Worm (Caenorhabditis elegans): ENCODE results near the gene Y57G11A.2.

- TF ChIP-seq tbx-11 (GFP tag; IDR thresholded peaks at IDR 0.05) (no peak), sea-1 (GFP tag; conservative IDR thresholded peaks at IDR 0.05) (no peak), flt-1 (GFP tag; IDR thresholded peaks at IDR 0.05) (no peak), scrt-1 (GFP tag; IDR thresholded peaks at IDR 0.05) (no peak), hnd-1 (tag; optimal IDR thresholded peaks at IDR 0.05) (no peak), pes-1 (GFP tag; IDR thresholded peaks at IDR 0.05) (no peak), ama-1 (optimal IDR thresholded peaks at IDR 0.05) (no peak), F13C5.2 (tag; optimal IDR thresholded peaks at IDR 0.05) (no peak), aly-1 (tag; optimal IDR thresholded peaks at IDR 0.05) (no peak)
Observed at ce11 chrIV:14547292-14547691, 28.0 kb upstream of the Y57G11A.2 start.

Data from whole organism, early embryonic.